Worm (Caenorhabditis elegans): ENCODE results near the gene tmem-218.

DNA sequence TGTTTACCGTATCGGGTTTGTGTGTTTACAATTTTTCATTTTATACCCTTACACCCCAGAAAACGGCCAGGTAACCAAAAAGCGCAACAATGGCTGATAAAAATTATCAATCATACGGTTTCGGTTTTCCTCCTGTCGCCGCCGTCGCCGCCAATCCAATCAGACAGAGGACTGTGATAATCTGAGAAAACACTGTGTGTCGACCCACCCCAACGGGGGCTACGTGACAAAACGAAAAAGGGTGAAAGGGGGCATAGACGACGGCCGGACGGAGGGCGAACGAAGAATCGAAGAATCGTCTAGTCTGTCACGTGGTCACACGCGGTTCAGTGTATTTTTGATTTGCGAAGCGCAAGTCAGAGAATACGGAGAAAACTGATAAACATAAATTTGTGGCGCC is 18.6 kb upstream of the tmem-218 start:
- TF ChIP-seq nhr-77 (tag; optimal IDR thresholded peaks at IDR 0.05) (no peak), nhr-25 (tag; optimal IDR thresholded peaks at IDR 0.05) (peak; percentile 65)
